Fruit fly (Drosophila melanogaster) whole organism, embryonic: Measurements from ENCODE around the gene CG2059.

Source experiments
- Adf1 ChIP-seq: fragments of 200-800 bp; sonication (Bioruptor generic); IDR thresholded peaks from 2 replicates; pipeline ENCODE4 v1.3.6; 2022; ENCODE audit warnings: missing biosample characterization, missing genetic modification characterization
- Asciz ChIP-seq: fragments of 200-800 bp; sonication (Bioruptor generic); optimal IDR thresholded peaks from 2 replicates; lab custom pipeline; 2017; ENCODE audit warnings: missing biosample characterization, mild to moderate bottlenecking, missing genetic modification characterization, missing genetic modification reagents
- B-H2 ChIP-seq: fragments of 200-800 bp; sonication (Bioruptor generic); optimal IDR thresholded peaks from 2 replicates; lab custom pipeline; 2018; ENCODE audit warnings: missing biosample characterization, mild to moderate bottlenecking, missing genetic modification characterization
- CG1024 ChIP-seq: fragments of 200-800 bp; sonication (Bioruptor generic); IDR thresholded peaks from 2 replicates; pipeline ENCODE4 v1.3.6; 2022; ENCODE audit warnings: missing biosample characterization, missing genetic modification characterization
- CG11723 ChIP-seq: fragments of 200-800 bp; sonication (Bioruptor generic); optimal IDR thresholded peaks from 2 replicates; lab custom pipeline; 2017; ENCODE audit warnings: missing biosample characterization, mild to moderate bottlenecking, missing genetic modification characterization
- CG12071 ChIP-seq: fragments of 200-800 bp; sonication (Bioruptor generic); optimal IDR thresholded peaks from 3 replicates; lab custom pipeline; 2018; ENCODE audit warnings: missing biosample characterization, mild to moderate bottlenecking, missing genetic modification characterization
- CG13123 ChIP-seq: fragments of 200-800 bp; sonication (Bioruptor generic); optimal IDR thresholded peaks from 2 replicates; lab custom pipeline; 2016; ENCODE audit warnings: missing biosample characterization, missing genetic modification characterization
- CG14050 ChIP-seq: fragments of 200-800 bp; sonication (Bioruptor generic); IDR thresholded peaks from 3 replicates; pipeline ENCODE4 v1.3.6; 2022; ENCODE audit warnings: missing biosample characterization, missing genetic modification characterization
- CG14441 ChIP-seq: fragments of 200-800 bp; sonication (Bioruptor generic); IDR thresholded peaks from 2 replicates; pipeline ENCODE4 v1.3.6; 2022; ENCODE audit warnings: missing biosample characterization, missing genetic modification characterization
- CG1529 ChIP-seq: fragments of 200-800 bp; sonication (Bioruptor generic); optimal IDR thresholded peaks from 3 replicates; lab custom pipeline; 2018; ENCODE audit warnings: missing biosample characterization, missing genetic modification characterization
- CG1647 ChIP-seq: fragments of 200-800 bp; sonication (Bioruptor generic); optimal IDR thresholded peaks from 3 replicates; lab custom pipeline; 2016; ENCODE audit warnings: missing biosample characterization, missing genetic modification characterization
- CG17186 ChIP-seq: fragments of 200-800 bp; sonication (Bioruptor generic); optimal IDR thresholded peaks from 3 replicates; lab custom pipeline; 2017; ENCODE audit warnings: missing biosample characterization, missing genetic modification reagents, missing genetic modification characterization
- CG1792 ChIP-seq: fragments of 200-800 bp; sonication (Bioruptor generic); optimal IDR thresholded peaks from 2 replicates; lab custom pipeline; 2016; ENCODE audit warnings: missing biosample characterization, missing genetic modification characterization
- CG1832 ChIP-seq: fragments of 200-800 bp; sonication (Bioruptor generic); optimal IDR thresholded peaks from 2 replicates; lab custom pipeline; 2017; ENCODE audit warnings: missing biosample characterization, mild to moderate bottlenecking, missing genetic modification characterization, inconsistent platforms
- CG18599 ChIP-seq: fragments of 200-800 bp; sonication (Bioruptor generic); optimal IDR thresholded peaks from 3 replicates; lab custom pipeline; 2017; ENCODE audit warnings: missing biosample characterization, missing genetic modification characterization, mild to moderate bottlenecking, moderate library complexity, missing genetic modification reagents
- CG30020 ChIP-seq: fragments of 200-800 bp; optimal IDR thresholded peaks from 2 replicates; lab custom pipeline; 2019; ENCODE audit warnings: missing biosample characterization, mild to moderate bottlenecking, missing genetic modification characterization, moderate library complexity
- CG34376 ChIP-seq: fragments of 200-800 bp; sonication (Bioruptor generic); optimal IDR thresholded peaks from 2 replicates; lab custom pipeline; 2018; ENCODE audit warnings: missing biosample characterization, mild to moderate bottlenecking, missing genetic modification characterization
- CG4328 ChIP-seq: fragments of 200-800 bp; sonication (Bioruptor generic); optimal IDR thresholded peaks from 3 replicates; lab custom pipeline; 2017; ENCODE audit warnings: missing biosample characterization, missing genetic modification reagents, missing genetic modification characterization
- CG6272 ChIP-seq: fragments of 200-800 bp; sonication (Bioruptor generic); IDR thresholded peaks from 2 replicates; pipeline ENCODE4 v1.3.6; 2022; ENCODE audit warnings: missing biosample characterization, missing genetic modification characterization
- CG7786 ChIP-seq: fragments of 200-800 bp; sonication (Bioruptor generic); optimal IDR thresholded peaks from 2 replicates; lab custom pipeline; 2016; ENCODE audit warnings: missing biosample characterization, missing genetic modification characterization
- CG7987 ChIP-seq: fragments of 200-800 bp; sonication (Bioruptor generic); optimal IDR thresholded peaks from 2 replicates; lab custom pipeline; 2018; ENCODE audit warnings: missing biosample characterization, mild to moderate bottlenecking, missing genetic modification characterization, moderate library complexity
- CG8765 ChIP-seq: fragments of 200-800 bp; sonication (Bioruptor generic); IDR thresholded peaks from 2 replicates; pipeline ENCODE4 v1.3.6; 2022; ENCODE audit warnings: missing biosample characterization, missing genetic modification characterization
- Camta ChIP-seq: fragments of 200-800 bp; sonication (Bioruptor generic); optimal IDR thresholded peaks from 2 replicates; lab custom pipeline; 2016; ENCODE audit warnings: missing biosample characterization, missing genetic modification characterization
- Doc3 ChIP-seq: fragments of 200-800 bp; sonication (Bioruptor generic); IDR thresholded peaks from 3 replicates; pipeline ENCODE4 v1.3.6; 2022; ENCODE audit warnings: missing biosample characterization, missing genetic modification characterization; ENCODE audit not compliant: partially characterized antibody
- Drgx ChIP-seq: fragments of 200-800 bp; sonication (Bioruptor generic); IDR thresholded peaks from 2 replicates; pipeline ENCODE4 v1.3.6; 2022; ENCODE audit warnings: missing biosample characterization, missing genetic modification characterization
- H2.0 ChIP-seq: fragments of 200-800 bp; sonication (Bioruptor generic); IDR thresholded peaks from 2 replicates; pipeline ENCODE4 v1.3.6; 2022; ENCODE audit warnings: missing biosample characterization, missing genetic modification characterization
- HLHmδ ChIP-seq: fragments of 200-800 bp; sonication (Bioruptor generic); optimal IDR thresholded peaks from 2 replicates; lab custom pipeline; 2018; ENCODE audit warnings: missing biosample characterization, mild to moderate bottlenecking, missing genetic modification characterization, moderate library complexity
- Hand ChIP-seq: fragments of 200-800 bp; sonication (Bioruptor generic); optimal IDR thresholded peaks from 2 replicates; lab custom pipeline; 2017; ENCODE audit warnings: mild to moderate bottlenecking, missing biosample characterization, missing genetic modification reagents, missing genetic modification characterization
- Hr3 ChIP-seq: fragments of 200-800 bp; sonication (Bioruptor generic); optimal IDR thresholded peaks from 3 replicates; lab custom pipeline; 2016; ENCODE audit warnings: missing biosample characterization, missing genetic modification characterization
- Hr51 ChIP-seq, 2 experiments: fragments of 200-800 bp; sonication (Bioruptor generic); optimal IDR thresholded peaks; 2 replicates in 1 of 2; 3 replicates in 1 of 2; lab custom pipeline; 2016 to 2018; ENCODE audit warnings: missing biosample characterization in 2 of 2, missing genetic modification characterization in 2 of 2, mild to moderate bottlenecking in 1 of 2, moderate library complexity in 1 of 2
- Lhr ChIP-seq: fragments of 200-800 bp; sonication (Bioruptor generic); optimal IDR thresholded peaks from 3 replicates; lab custom pipeline; 2017; ENCODE audit warnings: mild to moderate bottlenecking, missing biosample characterization, missing genetic modification reagents, missing genetic modification characterization
- Neu2 ChIP-seq: fragments of 200-800 bp; sonication (Bioruptor generic); optimal IDR thresholded peaks from 3 replicates; lab custom pipeline; 2016; ENCODE audit warnings: missing biosample characterization, missing genetic modification characterization, borderline replicate concordance
- YL-1 ChIP-seq: fragments of 200-800 bp; sonication (Bioruptor generic); optimal IDR thresholded peaks from 3 replicates; lab custom pipeline; 2017; ENCODE audit warnings: missing biosample characterization, mild to moderate bottlenecking, missing genetic modification characterization
- ara ChIP-seq: fragments of 200-800 bp; sonication (Bioruptor generic); IDR thresholded peaks from 2 replicates; pipeline ENCODE4 v1.3.6; 2022; ENCODE audit warnings: missing biosample characterization, missing genetic modification characterization
- ase ChIP-seq: fragments of 200-800 bp; sonication (Bioruptor generic); IDR thresholded peaks from 3 replicates; pipeline ENCODE4 v1.3.6; 2022; ENCODE audit warnings: missing biosample characterization, missing genetic modification characterization
- bcd ChIP-seq: fragments of 200-800 bp; sonication (Bioruptor generic); optimal IDR thresholded peaks from 2 replicates; lab custom pipeline; 2017; ENCODE audit warnings: missing biosample characterization, mild to moderate bottlenecking, missing genetic modification characterization
- br ChIP-seq: fragments of >200 bp; optimal IDR thresholded peaks from 2 replicates; lab custom pipeline; 2017
- chinmo ChIP-seq: fragments of 200-800 bp; sonication (Bioruptor generic); IDR thresholded peaks from 4 replicates; pipeline ENCODE4 v1.3.6; 2022; ENCODE audit warnings: missing biosample characterization, missing genetic modification characterization; ENCODE audit not compliant: partially characterized antibody
- ci ChIP-seq: fragments of 200-800 bp; sonication (Bioruptor generic); IDR thresholded peaks from 3 replicates; pipeline ENCODE4 v1.3.6; 2022; ENCODE audit warnings: missing biosample characterization, missing genetic modification characterization
- dmrt11E ChIP-seq: fragments of 200-800 bp; sonication (Bioruptor generic); optimal IDR thresholded peaks from 3 replicates; lab custom pipeline; 2018; ENCODE audit warnings: missing biosample characterization, mild to moderate bottlenecking, missing genetic modification characterization, moderate library complexity
- fd102C ChIP-seq: fragments of 200-800 bp; sonication (Bioruptor generic); optimal IDR thresholded peaks from 2 replicates; lab custom pipeline; 2018; ENCODE audit warnings: missing biosample characterization, mild to moderate bottlenecking, missing genetic modification characterization, moderate library complexity
- kni ChIP-seq: fragments of 200-800 bp; sonication (Bioruptor generic); optimal IDR thresholded peaks from 3 replicates; lab custom pipeline; 2017; ENCODE audit warnings: mild to moderate bottlenecking, missing biosample characterization, missing genetic modification reagents, missing genetic modification characterization
- pho ChIP-seq: fragments of 200-800 bp; sonication (Bioruptor generic); optimal IDR thresholded peaks from 2 replicates; lab custom pipeline; 2016; ENCODE audit warnings: missing biosample characterization, missing genetic modification characterization
- pzg ChIP-seq: fragments of 200-800 bp; sonication (Bioruptor generic); optimal IDR thresholded peaks from 3 replicates; lab custom pipeline; 2018; ENCODE audit warnings: missing biosample characterization, mild to moderate bottlenecking, missing genetic modification characterization, moderate library complexity
- sd ChIP-seq: fragments of 200-800 bp; sonication (Bioruptor generic); optimal IDR thresholded peaks from 3 replicates; lab custom pipeline; 2018; ENCODE audit warnings: missing biosample characterization, mild to moderate bottlenecking, missing genetic modification characterization, moderate library complexity
- seq ChIP-seq: fragments of 200-800 bp; sonication (Bioruptor generic); IDR thresholded peaks from 2 replicates; pipeline ENCODE4 v1.3.6; 2022; ENCODE audit warnings: missing biosample characterization, missing genetic modification characterization
- stwl ChIP-seq: fragments of 200-800 bp; sonication (Bioruptor generic); optimal IDR thresholded peaks from 3 replicates; lab custom pipeline; 2018; ENCODE audit warnings: missing biosample characterization, mild to moderate bottlenecking, missing genetic modification characterization, moderate library complexity
- tgo ChIP-seq: fragments of 200-800 bp; sonication (Bioruptor generic); IDR thresholded peaks from 3 replicates; pipeline ENCODE4 v1.3.6; 2022; ENCODE audit warnings: missing biosample characterization, missing genetic modification characterization
- wdn ChIP-seq: fragments of 200-800 bp; sonication (Bioruptor generic); IDR thresholded peaks from 2 replicates; pipeline ENCODE4 v1.3.6; 2022; ENCODE audit warnings: missing biosample characterization, missing genetic modification characterization
- zen2 ChIP-seq: fragments of 200-800 bp; sonication (Bioruptor generic); IDR thresholded peaks from 3 replicates; pipeline ENCODE4 v1.3.6; 2022; ENCODE audit warnings: missing biosample characterization, missing genetic modification characterization; ENCODE audit not compliant: partially characterized antibody

CG2059 gene

DNA sequence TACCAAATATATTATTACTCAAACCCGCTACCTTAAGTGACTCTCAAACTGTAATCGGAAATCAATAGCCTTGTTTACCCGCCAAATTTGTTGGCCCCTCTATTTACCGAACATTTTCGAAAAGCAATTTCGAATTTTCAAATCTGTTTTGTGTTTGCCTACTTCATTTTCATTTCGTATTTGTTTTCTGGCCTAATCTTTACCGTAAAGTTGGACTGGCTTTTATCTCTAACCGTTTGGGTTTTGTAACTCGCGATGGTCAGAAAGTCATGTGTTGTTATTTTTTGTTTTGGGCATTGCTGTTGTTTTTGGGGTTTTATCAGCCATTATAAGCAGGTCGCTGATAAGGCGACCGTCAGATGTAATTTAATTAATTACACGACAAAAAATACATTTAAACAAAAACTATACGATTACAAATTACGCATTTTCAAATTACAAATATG lies 47.2 kb downstream of the CG2059 start (continued):
- TF ChIP-seq H2.0 (GFP tag; lab: Robert Waterston, UW): 0 out of 2 replicates have a peak, but pooled peaks have one; percentile 8
- no peak for TF ChIP-seq CG1832 (GFP tag; lab: Kevin White, UChicago)
- peak; percentile 62; the same call in 1 of the 2 replicates for TF ChIP-seq CG1024
- TF ChIP-seq wdn (GFP tag; lab: Robert Waterston, UW): peak; percentile 38; the same call in 1 of the 2 replicates
- TF ChIP-seq chinmo: no peak
- TF ChIP-seq tgo (GFP tag; lab: Robert Waterston, UW): no peak
- no peak for TF ChIP-seq HLHmδ
- TF ChIP-seq CG12071 (GFP tag; lab: Kevin White, UChicago): peak; percentile 71
- TF ChIP-seq CG14050 (GFP tag; lab: Robert Waterston, UW): no peak
- TF ChIP-seq Hr51 (GFP tag; optimal IDR thresholded peaks at IDR 0.05; lab: Kevin White, UChicago): peak; percentile 38 to 39
- peak; percentile 56 for TF ChIP-seq dmrt11E (tag; lab: Kevin White, UChicago)
- TF ChIP-seq CG13123: peak; percentile 21
- no peak for TF ChIP-seq pho
- TF ChIP-seq Neu2 (GFP tag; lab: Kevin White, UChicago): no peak
- TF ChIP-seq CG14441 (GFP tag; lab: Robert Waterston, UW): peak; percentile 41; the same call in 1 of the 2 replicates
- no peak for TF ChIP-seq CG7786 (GFP tag; lab: Kevin White, UChicago)
- peak; percentile 54; the same call in 1 of the 2 replicates for TF ChIP-seq ara (GFP tag; lab: Robert Waterston, UW)
- TF ChIP-seq bcd (GFP tag; lab: Kevin White, UChicago): peak; percentile 24
- TF ChIP-seq CG30020 (tag; lab: Kevin White, UChicago): no peak
- no peak; the same call in 2 of the 3 replicates for TF ChIP-seq ase (GFP tag; lab: Robert Waterston, UW)
- TF ChIP-seq zen2 (GFP tag; lab: Robert Waterston, UW): no peak
- TF ChIP-seq B-H2 (GFP tag; lab: Kevin White, UChicago): peak; percentile 7
- no peak for TF ChIP-seq YL-1 (GFP tag; lab: Kevin White, UChicago)
- no peak for TF ChIP-seq pzg (GFP tag; lab: Kevin White, UChicago)
- TF ChIP-seq CG8765 (GFP tag; lab: Robert Waterston, UW): no peak
- no peak for TF ChIP-seq br
- no peak for TF ChIP-seq CG11723 (GFP tag; lab: Kevin White, UChicago)
- no peak for TF ChIP-seq Hand (GFP tag; lab: Kevin White, UChicago)
- no peak for TF ChIP-seq CG6272 (GFP tag; lab: Robert Waterston, UW)
- TF ChIP-seq kni (GFP tag; lab: Kevin White, UChicago): peak; percentile 79
- TF ChIP-seq fd102C (GFP tag; lab: Kevin White, UChicago): peak; percentile 71
- peak; percentile 26 for TF ChIP-seq CG1792 (GFP tag; lab: Kevin White, UChicago)
- TF ChIP-seq stwl: peak; percentile 18
- TF ChIP-seq CG34376 (GFP tag; lab: Kevin White, UChicago): peak; percentile 57
- no peak for TF ChIP-seq Hr3 (GFP tag; lab: Kevin White, UChicago)
- TF ChIP-seq Drgx: no peak
- peak; percentile 49 for TF ChIP-seq CG4328 (GFP tag; lab: Kevin White, UChicago)
- TF ChIP-seq CG17186: no peak
- TF ChIP-seq ci (GFP tag; lab: Robert Waterston, UW): peak; percentile 50; the same call in 1 of the 3 replicates
- TF ChIP-seq Asciz (GFP tag; lab: Kevin White, UChicago): peak; percentile 75
- TF ChIP-seq Doc3 (GFP tag; lab: Robert Waterston, UW): no peak
- TF ChIP-seq CG18599 (GFP tag; lab: Kevin White, UChicago): no peak
- TF ChIP-seq Adf1 (GFP tag; lab: Robert Waterston, UW): no peak
- peak; percentile 35 for TF ChIP-seq Lhr
- TF ChIP-seq sd (tag; lab: Kevin White, UChicago): no peak
- peak; percentile 73; the same call in 1 of the 2 replicates for TF ChIP-seq seq (GFP tag; lab: Robert Waterston, UW)
- TF ChIP-seq CG1647 (GFP tag; lab: Kevin White, UChicago): no peak
- peak; percentile 74 for TF ChIP-seq CG7987
- no peak for TF ChIP-seq CG1529
- TF ChIP-seq Camta (GFP tag; lab: Kevin White, UChicago): peak; percentile 53
